Fruit fly (Drosophila melanogaster) whole organism, adult: ENCODE results near the gene CG44085.

Source experiments
- CG11617 ChIP-seq: fragments of 200-800 bp; sonication (Bioruptor generic); optimal IDR thresholded peaks from 2 replicates; lab custom pipeline; 2017; ENCODE audit warnings: mild to moderate bottlenecking, missing biosample characterization, missing genetic modification reagents, missing genetic modification characterization
- CG12768 ChIP-seq: fragments of 200-800 bp; sonication (Bioruptor generic); optimal IDR thresholded peaks from 2 replicates; lab custom pipeline; 2017; ENCODE audit warnings: missing biosample characterization, missing genetic modification characterization, mild to moderate bottlenecking, moderate library complexity, missing genetic modification reagents
- CG14711 ChIP-seq: fragments of 200-800 bp; sonication (Bioruptor generic); optimal IDR thresholded peaks from 2 replicates; lab custom pipeline; 2018; ENCODE audit warnings: missing biosample characterization, mild to moderate bottlenecking, missing genetic modification characterization, moderate library complexity
- CG1620 ChIP-seq: fragments of 200-800 bp; sonication (Bioruptor generic); optimal IDR thresholded peaks from 2 replicates; lab custom pipeline; 2016; ENCODE audit warnings: missing biosample characterization, missing genetic modification characterization
- CG33017 ChIP-seq: fragments of 200-800 bp; sonication (Bioruptor generic); optimal IDR thresholded peaks from 2 replicates; lab custom pipeline; 2018; ENCODE audit warnings: missing biosample characterization, mild to moderate bottlenecking, missing genetic modification characterization, moderate library complexity
- CG5204 ChIP-seq: fragments of 200-800 bp; sonication (Bioruptor generic); optimal IDR thresholded peaks from 2 replicates; lab custom pipeline; 2016; ENCODE audit warnings: missing biosample characterization, missing genetic modification characterization
- CG7045 ChIP-seq: fragments of 200-800 bp; sonication (Bioruptor generic); optimal IDR thresholded peaks from 2 replicates; lab custom pipeline; 2017; ENCODE audit warnings: missing biosample characterization, mild to moderate bottlenecking, missing genetic modification characterization
- CG7101 ChIP-seq: fragments of 200-800 bp; sonication (Bioruptor generic); optimal IDR thresholded peaks from 2 replicates; lab custom pipeline; 2018; ENCODE audit warnings: missing biosample characterization, mild to moderate bottlenecking, missing genetic modification characterization, moderate library complexity
- Clk ChIP-seq: fragments of 200-800 bp; sonication (Bioruptor generic); optimal IDR thresholded peaks from 2 replicates; lab custom pipeline; 2017; ENCODE audit warnings: missing biosample characterization, missing genetic modification characterization
- Crg-1 ChIP-seq: fragments of 200-800 bp; sonication (Bioruptor generic); optimal IDR thresholded peaks from 2 replicates; lab custom pipeline; 2016; ENCODE audit warnings: missing biosample characterization, missing genetic modification characterization
- Hr96 ChIP-seq: fragments of 200-800 bp; sonication (Bioruptor generic); optimal IDR thresholded peaks from 2 replicates; lab custom pipeline; 2016; ENCODE audit warnings: missing biosample characterization, missing genetic modification characterization
- Mnt ChIP-seq: fragments of 200-800 bp; sonication (Bioruptor generic); optimal IDR thresholded peaks from 2 replicates; lab custom pipeline; 2016; ENCODE audit warnings: missing biosample characterization, mild to moderate bottlenecking, missing genetic modification characterization
- bab1 ChIP-seq: fragments of 200-800 bp; sonication (Bioruptor generic); optimal IDR thresholded peaks from 3 replicates; lab custom pipeline; 2019; ENCODE audit warnings: missing biosample characterization, mild to moderate bottlenecking, missing genetic modification characterization, moderate library complexity
- cic ChIP-seq: fragments of 200-800 bp; sonication (Bioruptor generic); optimal IDR thresholded peaks from 2 replicates; lab custom pipeline; 2017; ENCODE audit warnings: missing biosample characterization, mild to moderate bottlenecking, missing genetic modification characterization, moderate library complexity
- cnc ChIP-seq, 2 experiments: fragments of >200 bp; optimal IDR thresholded peaks; 2 replicates each; lab custom pipeline; 2017
- kay ChIP-seq: fragments of 200-800 bp; sonication (Bioruptor generic); peaks from one replicate; lab custom pipeline; 2016; ENCODE audit warnings: missing biosample characterization, missing genetic modification characterization, borderline replicate concordance
- ovo ChIP-seq: fragments of 200-800 bp; sonication (Bioruptor generic); optimal IDR thresholded peaks from 2 replicates; lab custom pipeline; 2016; ENCODE audit warnings: missing biosample characterization, missing genetic modification characterization
- pad ChIP-seq: fragments of 200-800 bp; sonication (Bioruptor generic); optimal IDR thresholded peaks from 3 replicates; lab custom pipeline; 2017; ENCODE audit warnings: missing biosample characterization, missing genetic modification characterization, mild to moderate bottlenecking, moderate library complexity, missing genetic modification reagents
- tj ChIP-seq: fragments of 200-800 bp; sonication (Bioruptor generic); optimal IDR thresholded peaks from 3 replicates; lab custom pipeline; 2017; ENCODE audit warnings: missing biosample characterization, mild to moderate bottlenecking, missing genetic modification characterization, moderate library complexity
- toe ChIP-seq: fragments of 200-800 bp; sonication (Bioruptor generic); optimal IDR thresholded peaks from 2 replicates; lab custom pipeline; 2016; ENCODE audit warnings: missing biosample characterization, missing genetic modification characterization

The CG44085 gene

dm6 chr2L:13245855-13246645 is 14.8 kb upstream of the CG44085 start, which contains the start of gene CG16820:
CG16820 (plus strand) TSS chr2L:13246232.
- peak; percentile 24 for TF ChIP-seq kay (GFP tag; lab: Kevin White, UChicago)
- no peak for TF ChIP-seq tj (GFP tag; lab: Kevin White, UChicago)

- no peak for TF ChIP-seq Crg-1 (GFP tag; lab: Kevin White, UChicago)
- TF ChIP-seq cnc (optimal IDR thresholded peaks at IDR 0.05; lab: Kevin White, UChicago): no peak
- no peak for TF ChIP-seq pad
- no peak for TF ChIP-seq bab1 (GFP tag; lab: Kevin White, UChicago)
- TF ChIP-seq CG11617 (GFP tag; lab: Kevin White, UChicago): no peak
- no peak for TF ChIP-seq CG5204 (GFP tag; lab: Kevin White, UChicago)
- TF ChIP-seq toe (GFP tag; lab: Kevin White, UChicago): no peak
- TF ChIP-seq CG33017 (tag; lab: Kevin White, UChicago): no peak
Observed at dm6 chr2L:13251167-13251566, 9.6 kb upstream of the CG44085 start.

- TF ChIP-seq CG7101 (tag; lab: Kevin White, UChicago) (no peak), CG33017 (tag; lab: Kevin White, UChicago) (no peak), CG12768 (GFP tag; lab: Kevin White, UChicago) (no peak), Clk (no peak), CG11617 (GFP tag; lab: Kevin White, UChicago) (no peak), CG1620 (GFP tag; lab: Kevin White, UChicago) (no peak), ovo (no peak), Hr96 (GFP tag; lab: Kevin White, UChicago) (no peak), CG7045 (GFP tag; lab: Kevin White, UChicago) (no peak), CG14711 (tag; lab: Kevin White, UChicago) (no peak), Crg-1 (GFP tag; lab: Kevin White, UChicago) (no peak), kay (GFP tag; lab: Kevin White, UChicago) (no peak), cnc (optimal IDR thresholded peaks at IDR 0.05; lab: Kevin White, UChicago) (no peak)
Observed at dm6 chr2L:13257177-13257576, 3.6 kb upstream of the CG44085 start, which contains the start of gene Naa20B. Naa20B (plus strand) TSS chr2L:13257477.

dm6 chr2L:13258702-13259101 is 2.1 kb upstream of the CG44085 start:
- TF ChIP-seq CG7101 (tag; lab: Kevin White, UChicago): no peak
- no peak for TF ChIP-seq CG14711 (tag; lab: Kevin White, UChicago)
- TF ChIP-seq Clk: no peak
- TF ChIP-seq CG11617 (GFP tag; lab: Kevin White, UChicago): no peak
- TF ChIP-seq cic: no peak
- no peak for TF ChIP-seq CG1620 (GFP tag; lab: Kevin White, UChicago)
- no peak for TF ChIP-seq toe (GFP tag; lab: Kevin White, UChicago)
- no peak for TF ChIP-seq CG12768 (GFP tag; lab: Kevin White, UChicago)
- TF ChIP-seq Crg-1 (GFP tag; lab: Kevin White, UChicago): no peak
- no peak for TF ChIP-seq Mnt (GFP tag; lab: Kevin White, UChicago)
- no peak for TF ChIP-seq tj (GFP tag; lab: Kevin White, UChicago)

- TF ChIP-seq Clk (no peak), toe (GFP tag; lab: Kevin White, UChicago) (no peak), CG12768 (GFP tag; lab: Kevin White, UChicago) (no peak), CG7045 (GFP tag; lab: Kevin White, UChicago) (no peak), tj (GFP tag; lab: Kevin White, UChicago) (no peak), CG1620 (GFP tag; lab: Kevin White, UChicago) (no peak), Hr96 (GFP tag; lab: Kevin White, UChicago) (no peak), CG33017 (tag; lab: Kevin White, UChicago) (no peak), CG11617 (GFP tag; lab: Kevin White, UChicago) (no peak)
Observed at dm6 chr2L:13259643-13260042, 1.2 kb upstream of the CG44085 start, which contains the start of gene CG31730. CG31730 (minus strand) TSS chr2L:13259743.

- TF ChIP-seq CG14711 (tag; lab: Kevin White, UChicago): no peak
- TF ChIP-seq Clk: no peak
- TF ChIP-seq Hr96 (GFP tag; lab: Kevin White, UChicago): no peak
- no peak for TF ChIP-seq ovo
- no peak for TF ChIP-seq bab1 (GFP tag; lab: Kevin White, UChicago)
- TF ChIP-seq CG12768 (GFP tag; lab: Kevin White, UChicago): no peak
- no peak for TF ChIP-seq kay (GFP tag; lab: Kevin White, UChicago)
- no peak for TF ChIP-seq CG7045 (GFP tag; lab: Kevin White, UChicago)
- TF ChIP-seq CG11617 (GFP tag; lab: Kevin White, UChicago): no peak
- TF ChIP-seq cnc (optimal IDR thresholded peaks at IDR 0.05; lab: Kevin White, UChicago): no peak
- no peak for TF ChIP-seq toe (GFP tag; lab: Kevin White, UChicago)
Observed at dm6 chr2L:13265776-13266175, 5.0 kb downstream of the CG44085 start, which contains the start of gene CG31848. CG31848 (minus strand) TSS chr2L:13265876.
